Worm (Caenorhabditis elegans): ENCODE measurements around the gene let-19.

Gene let-19

DNA sequence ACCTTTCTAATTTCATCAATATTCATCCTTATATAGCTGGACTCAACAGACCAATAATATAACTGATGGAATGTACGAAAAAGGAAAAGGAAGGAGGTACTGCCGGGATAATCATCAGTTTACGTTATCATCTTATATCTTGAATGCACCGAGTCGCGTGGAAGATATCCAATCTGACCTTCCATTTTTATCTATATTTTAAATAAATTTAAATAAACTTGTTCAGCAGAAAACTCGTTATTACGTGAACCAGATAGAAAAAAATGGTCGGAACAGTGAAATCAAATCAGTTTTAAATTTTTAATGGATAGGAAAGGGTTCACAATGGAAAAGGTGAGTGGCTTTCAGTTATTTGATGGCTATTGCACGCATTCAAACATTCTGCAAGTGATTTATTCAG is 3.9 kb upstream of the let-19 start, which contains the start of gene pah-1:
Gene pah-1 (minus strand): TSS at position 101 of the 400 bp plus-strand sequence.
- TF ChIP-seq lin-39 (tag; optimal IDR thresholded peaks at IDR 0.05) (no peak), ceh-82 (tag; optimal IDR thresholded peaks at IDR 0.05) (no peak)

DNA sequence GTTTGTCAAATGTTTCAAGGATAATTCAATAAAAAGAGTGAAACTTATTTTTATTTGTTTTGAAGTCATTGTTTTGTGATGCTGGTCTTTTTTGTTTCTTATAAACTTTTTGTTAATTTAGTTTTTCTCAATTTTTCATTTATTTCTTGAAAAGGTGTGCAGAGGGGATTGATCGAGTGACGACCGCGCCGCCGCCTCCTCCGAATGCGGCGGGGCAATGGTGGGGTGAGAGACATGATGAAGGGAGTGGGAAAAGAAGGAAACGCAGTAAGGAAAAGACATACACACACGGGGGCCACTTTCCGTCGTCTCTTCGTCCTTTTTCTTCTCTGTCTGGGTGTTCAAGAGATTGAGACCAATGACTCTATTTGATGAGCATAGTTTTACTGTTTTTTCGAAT is 1.4 kb upstream of the let-19 start:
- TF ChIP-seq mep-1 (tag; optimal IDR thresholded peaks at IDR 0.05) (peak; percentile 48), hlh-30 (tag; optimal IDR thresholded peaks at IDR 0.05; ENCODE audit: insufficient read depth) (peak; percentile 30), lsy-2 (tag; optimal IDR thresholded peaks at IDR 0.05) (peak in 1 of 2 experiments; percentile 32), ceh-20 (GFP tag; IDR thresholded peaks at IDR 0.05) (no peak), nhr-10 (tag; optimal IDR thresholded peaks at IDR 0.05) (no peak), nhr-111 (GFP tag; optimal IDR thresholded peaks at IDR 0.05) (no peak), pqm-1 (tag; optimal IDR thresholded peaks at IDR 0.05) (peak; percentile 3), hmg-1.1 (GFP tag; IDR thresholded peaks at IDR 0.05) (peak; percentile 65), unc-62 (GFP tag; optimal IDR thresholded peaks at IDR 0.05 in 1 of 2) (peak in 1 of 2 experiments; percentile 57), unc-62 (tag; optimal IDR thresholded peaks at IDR 0.05) (no peak), hlh-11 (tag; optimal IDR thresholded peaks at IDR 0.05) (peak; percentile 20), dmd-9 (GFP tag; IDR thresholded peaks at IDR 0.05) (no peak), dmd-6 (GFP tag; IDR thresholded peaks at IDR 0.05) (peak; percentile 27; the same call in 1 of the 2 replicates), mes-2 (tag; optimal IDR thresholded peaks at IDR 0.05; ENCODE audit: poor library complexity, severe bottlenecking) (peak; percentile 54), dve-1 (tag; optimal IDR thresholded peaks at IDR 0.05; ENCODE audit: insufficient read depth) (peak; percentile 25), daf-16 (GFP tag; optimal IDR thresholded peaks at IDR 0.05) (no peak), daf-16 (tag; optimal IDR thresholded peaks at IDR 0.05) (peak; percentile 11), ctbp-1 (GFP tag; IDR thresholded peaks at IDR 0.05) (no peak), rbr-2 (tag; optimal IDR thresholded peaks at IDR 0.05) (peak; percentile 1), madf-9 (GFP tag; conservative IDR thresholded peaks at IDR 0.05) (0 out of 2 replicates have a peak, but pooled peaks have one; percentile 4), lin-39 (tag; optimal IDR thresholded peaks at IDR 0.05) (no peak)

DNA sequence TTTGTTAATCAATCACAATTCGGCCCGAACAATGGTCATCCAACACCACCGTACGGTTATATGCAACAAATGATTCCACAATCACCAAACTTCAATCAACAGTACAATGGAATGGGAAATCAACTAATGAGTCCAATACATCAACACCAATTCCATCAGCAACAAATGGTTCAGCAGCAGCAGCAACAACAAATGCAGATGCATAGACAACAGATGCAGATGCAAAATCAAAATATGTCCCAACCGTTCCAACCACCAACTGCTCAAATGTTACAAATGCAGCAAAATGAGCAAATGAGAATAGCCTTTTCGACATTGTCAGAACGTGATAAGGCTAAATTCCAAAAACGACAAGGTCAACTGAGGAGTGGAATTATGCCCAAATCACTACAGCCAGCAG is 5.7 kb downstream of the let-19 start:
- TF ChIP-seq unc-62 (GFP tag; optimal IDR thresholded peaks at IDR 0.05 in 1 of 2) (peak in 1 of 2 experiments; percentile 93), unc-62 (tag; optimal IDR thresholded peaks at IDR 0.05) (no peak), set-16 (GFP tag; IDR thresholded peaks at IDR 0.05) (no peak)

DNA sequence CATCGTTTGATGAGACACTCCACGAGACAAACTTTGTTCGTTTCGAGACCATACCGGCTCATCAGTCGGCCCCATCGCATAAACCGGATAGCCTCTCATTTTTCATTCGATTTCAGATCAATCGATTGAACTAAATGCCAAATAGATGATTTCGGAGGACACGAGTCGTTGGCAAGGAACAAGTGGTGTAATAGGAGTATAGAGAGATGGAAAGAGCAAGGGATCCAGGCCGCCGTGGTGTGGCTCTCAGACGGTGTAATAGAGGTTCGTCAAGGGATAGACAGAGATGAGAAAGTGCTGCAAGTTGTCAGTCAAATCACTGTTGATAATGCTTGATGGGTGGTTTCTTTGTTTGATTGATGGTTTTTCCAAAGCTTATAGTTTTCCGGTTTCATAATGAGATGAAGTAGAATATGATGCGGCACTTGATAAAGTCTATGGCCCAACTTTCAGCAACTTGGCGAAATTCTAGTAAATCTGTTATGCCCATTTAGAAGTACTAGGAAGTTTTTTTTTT is 12.7 kb downstream of the let-19 start, which contains the start of gene sgn-1:
Gene sgn-1 (minus strand): TSS at position 220 of the 517 bp plus-strand sequence.
- TF ChIP-seq ceh-28 (tag; optimal IDR thresholded peaks at IDR 0.05) (no peak), unc-62 (GFP tag; optimal IDR thresholded peaks at IDR 0.05 in 1 of 2) (peak in 1 of 2 experiments; percentile 40), unc-62 (tag; optimal IDR thresholded peaks at IDR 0.05) (no peak), mxl-3 (GFP tag; optimal IDR thresholded peaks at IDR 0.05) (peak; percentile 6)

DNA sequence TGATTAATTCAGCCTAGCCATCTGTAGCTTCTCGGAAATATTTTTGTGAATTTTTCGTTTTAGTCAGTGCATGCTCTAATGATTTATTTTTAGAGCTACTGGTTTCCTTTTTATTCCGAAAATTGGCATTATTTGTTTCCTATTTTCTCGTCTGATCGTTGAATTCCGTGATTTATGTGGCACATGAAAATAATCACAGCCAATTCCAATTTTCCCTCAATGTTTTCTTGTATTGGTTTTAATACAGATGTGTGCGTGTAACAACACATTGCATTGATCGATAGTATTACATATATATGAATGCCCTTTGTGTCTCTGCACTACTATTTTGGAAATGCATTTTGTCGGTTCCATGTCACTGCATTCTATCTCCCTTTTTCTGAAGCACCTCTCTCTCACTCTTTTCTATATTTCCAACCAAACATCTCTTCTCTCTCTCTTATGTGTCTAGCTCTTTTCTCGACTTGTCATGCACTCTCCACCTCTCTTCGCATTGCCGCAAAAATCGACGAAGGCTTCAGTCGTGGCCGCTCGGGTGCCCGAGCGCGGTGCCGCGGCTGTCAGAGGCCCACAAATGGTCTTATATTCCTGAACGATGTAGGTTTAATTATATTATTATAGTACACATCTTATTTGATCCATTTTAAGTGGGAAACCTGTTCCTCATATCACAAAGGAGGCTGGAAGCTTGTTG is 13.6 kb downstream of the let-19 start:
- TF ChIP-seq spr-3 (GFP tag; optimal IDR thresholded peaks at IDR 0.05) (no peak), ama-1 (optimal IDR thresholded peaks at IDR 0.05) (peak; percentile 94), daf-16 (GFP tag; optimal IDR thresholded peaks at IDR 0.05) (no peak), daf-16 (tag; optimal IDR thresholded peaks at IDR 0.05) (peak; percentile 47), tag-97 (GFP tag; IDR thresholded peaks at IDR 0.05) (no peak), ceh-28 (tag; optimal IDR thresholded peaks at IDR 0.05) (no peak), ctbp-1 (GFP tag; IDR thresholded peaks at IDR 0.05) (peak; percentile 59; the same call in 1 of the 2 replicates), fkh-10 (GFP tag; optimal IDR thresholded peaks at IDR 0.05) (no peak), daf-8 (GFP tag; IDR thresholded peaks at IDR 0.05) (no peak), ceh-82 (tag; optimal IDR thresholded peaks at IDR 0.05) (no peak), unc-62 (GFP tag; optimal IDR thresholded peaks at IDR 0.05 in 1 of 2) (peak in 1 of 2 experiments; percentile 85), unc-62 (tag; optimal IDR thresholded peaks at IDR 0.05) (no peak), unc-39 (tag; optimal IDR thresholded peaks at IDR 0.05) (no peak), T20F7.1 (GFP tag; optimal IDR thresholded peaks at IDR 0.05) (no peak), aha-1 (tag) (peak; percentile 95), mep-1 (tag; optimal IDR thresholded peaks at IDR 0.05) (peak; percentile 64), lin-39 (tag; optimal IDR thresholded peaks at IDR 0.05) (no peak), ceh-62 (tag; optimal IDR thresholded peaks at IDR 0.05) (no peak), D1046.2 (GFP tag; IDR thresholded peaks at IDR 0.05) (no peak), jun-1 (tag; optimal IDR thresholded peaks at IDR 0.05) (no peak), lsy-2 (tag; optimal IDR thresholded peaks at IDR 0.05) (peak in 1 of 2 experiments; percentile 41), hlh-30 (tag; optimal IDR thresholded peaks at IDR 0.05; ENCODE audit: insufficient read depth) (peak; percentile 30), cey-2 (tag; optimal IDR thresholded peaks at IDR 0.05; ENCODE audit: borderline replicate concordance, insufficient read depth) (no peak), nhr-237 (tag; optimal IDR thresholded peaks at IDR 0.05) (no peak), ztf-11 (tag; optimal IDR thresholded peaks at IDR 0.05) (no peak), skn-1 (tag; optimal IDR thresholded peaks at IDR 0.05) (no peak), rbr-2 (tag; optimal IDR thresholded peaks at IDR 0.05) (peak; percentile 47)

All from whole organism, L4 larva.